Worm (Caenorhabditis elegans): ENCODE data around the gene Y51B9A.14.
A peak's percentile ranks its signal among the peaks of the same experiment; 100 is the strongest.

Y51B9A.14 gene

DNA sequence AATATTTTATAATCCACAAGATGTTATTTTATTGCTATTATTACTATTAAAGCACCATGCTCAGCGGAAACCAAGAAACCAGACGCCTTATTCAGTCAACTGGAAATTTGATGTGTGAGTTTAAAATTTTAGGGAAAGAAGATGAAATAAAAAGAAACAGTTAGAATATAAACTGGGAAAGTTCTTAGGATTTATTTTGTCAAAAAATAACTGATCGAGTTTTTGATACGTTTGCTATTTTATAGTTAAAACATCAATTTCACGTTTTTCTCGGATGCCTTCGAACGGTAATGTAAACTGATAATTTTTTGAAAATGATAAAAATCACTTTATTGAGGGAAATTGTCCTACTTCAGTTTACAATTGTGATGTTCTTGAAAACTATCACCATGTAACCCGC, 25.9 kb downstream of the Y51B9A.14 start, which contains the start of gene C06C3.3:
TSS of gene C06C3.3 (minus strand) at position 101 of the 400 bp plus-strand sequence.
- TF ChIP-seq nhr-237 (tag; optimal IDR thresholded peaks at IDR 0.05), result no peak
- TF ChIP-seq nhr-6 (tag; optimal IDR thresholded peaks at IDR 0.05), result no peak
- TF ChIP-seq nhr-129 (tag; optimal IDR thresholded peaks at IDR 0.05), result no peak
- no peak for TF ChIP-seq R02D3.7 (tag; optimal IDR thresholded peaks at IDR 0.05)

DNA sequence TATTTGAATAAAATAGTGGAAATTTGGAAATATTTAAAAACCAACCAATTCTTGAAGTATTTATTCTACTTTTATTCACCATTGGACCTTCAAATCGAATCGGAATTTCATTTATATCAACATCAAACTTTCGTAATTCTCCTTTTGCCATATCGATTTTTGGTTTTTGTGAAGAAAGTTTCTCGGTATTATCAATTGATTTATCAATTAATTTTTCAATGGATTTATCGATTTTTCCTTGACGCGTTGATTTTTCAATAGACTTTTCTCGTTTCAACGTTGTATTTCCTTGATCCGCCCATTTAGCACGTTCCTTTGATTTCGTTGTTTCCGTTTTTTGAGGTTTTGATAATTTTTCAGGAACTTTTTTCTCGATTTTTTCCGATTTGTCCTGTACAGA, 28.9 kb downstream of the Y51B9A.14 start:
- TF ChIP-seq fos-1 (tag; optimal IDR thresholded peaks at IDR 0.05), result no peak
- no peak for TF ChIP-seq dmd-4 (tag; optimal IDR thresholded peaks at IDR 0.05)
- TF ChIP-seq skn-1 (tag; optimal IDR thresholded peaks at IDR 0.05), result no peak
- no peak for TF ChIP-seq nhr-10 (tag; optimal IDR thresholded peaks at IDR 0.05)
- no peak for TF ChIP-seq crh-2 (tag; optimal IDR thresholded peaks at IDR 0.05)
- no peak for TF ChIP-seq nhr-12 (tag; optimal IDR thresholded peaks at IDR 0.05)
- TF ChIP-seq mdl-1 (tag; optimal IDR thresholded peaks at IDR 0.05), result no peak
- no peak for TF ChIP-seq F13H6.1 (tag; optimal IDR thresholded peaks at IDR 0.05)
- no peak for TF ChIP-seq nhr-25 (tag; optimal IDR thresholded peaks at IDR 0.05)

ce11 chrII:9362249-9362648, 36.0 kb downstream of the Y51B9A.14 start:
- TF ChIP-seq gmeb-1 (tag; optimal IDR thresholded peaks at IDR 0.05), result no peak
- no peak for TF ChIP-seq peb-1 (tag; optimal IDR thresholded peaks at IDR 0.05)
- no peak for TF ChIP-seq nhr-12 (tag; optimal IDR thresholded peaks at IDR 0.05)
- no peak for TF ChIP-seq mab-5 (tag; optimal IDR thresholded peaks at IDR 0.05)
- no peak for TF ChIP-seq egl-27 (tag; optimal IDR thresholded peaks at IDR 0.05)
- no peak for TF ChIP-seq Y55F3AM.14 (GFP tag; optimal IDR thresholded peaks at IDR 0.05)
- TF ChIP-seq lsy-2 (tag; optimal IDR thresholded peaks at IDR 0.05), result no peak
- TF ChIP-seq nhr-11 (tag; optimal IDR thresholded peaks at IDR 0.05), result no peak
- no peak for TF ChIP-seq R02D3.7 (tag; optimal IDR thresholded peaks at IDR 0.05)
- no peak for TF ChIP-seq F13H6.1 (tag; optimal IDR thresholded peaks at IDR 0.05)
- TF ChIP-seq unc-55 (GFP tag; optimal IDR thresholded peaks at IDR 0.05), result no peak

DNA sequence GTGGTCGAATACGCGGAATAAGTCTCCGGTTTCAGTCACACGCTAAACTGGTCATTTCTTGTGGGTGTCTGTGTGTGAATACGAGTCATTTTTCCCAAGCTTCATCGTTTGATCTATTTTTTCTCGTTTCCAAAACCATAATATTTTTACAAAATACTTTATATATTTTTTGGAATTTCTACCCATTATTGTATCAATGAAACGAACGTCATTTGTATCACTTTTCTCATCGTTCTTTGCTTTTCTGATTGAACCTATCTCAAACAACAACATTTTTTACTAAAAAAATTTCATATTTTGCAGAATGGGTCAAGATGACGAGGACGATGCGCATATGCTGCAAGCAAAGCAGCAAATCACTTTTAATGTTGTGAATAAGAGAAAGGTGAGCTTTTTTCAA, 40.0 kb downstream of the Y51B9A.14 start, which contains the start of gene mel-11:
TSS of gene mel-11 (plus strand) at position 301 of the 400 bp plus-strand sequence.
- no peak for TF ChIP-seq ZK546.5 (tag; optimal IDR thresholded peaks at IDR 0.05)
- TF ChIP-seq nhr-129 (tag; optimal IDR thresholded peaks at IDR 0.05), result no peak
- no peak for TF ChIP-seq peb-1 (tag; optimal IDR thresholded peaks at IDR 0.05)
- no peak for TF ChIP-seq egl-27 (tag; optimal IDR thresholded peaks at IDR 0.05)
- TF ChIP-seq ztf-4 (tag; optimal IDR thresholded peaks at IDR 0.05), result no peak
- TF ChIP-seq nhr-25 (tag; optimal IDR thresholded peaks at IDR 0.05), result no peak
- no peak for TF ChIP-seq R02D3.7 (tag; optimal IDR thresholded peaks at IDR 0.05)
- TF ChIP-seq nhr-11 (tag; optimal IDR thresholded peaks at IDR 0.05), result no peak
- no peak for TF ChIP-seq zag-1 (tag; optimal IDR thresholded peaks at IDR 0.05)
- no peak for TF ChIP-seq dmd-4 (tag; optimal IDR thresholded peaks at IDR 0.05)
- no peak for TF ChIP-seq nhr-23 (tag; optimal IDR thresholded peaks at IDR 0.05)
- no peak for TF ChIP-seq nhr-6 (tag; optimal IDR thresholded peaks at IDR 0.05)
- TF ChIP-seq ceh-82 (tag; optimal IDR thresholded peaks at IDR 0.05), result no peak
- TF ChIP-seq unc-39 (tag; optimal IDR thresholded peaks at IDR 0.05), result no peak
- no peak for TF ChIP-seq nhr-237 (tag; optimal IDR thresholded peaks at IDR 0.05)
- TF ChIP-seq F13H6.1 (tag; optimal IDR thresholded peaks at IDR 0.05), result no peak
- TF ChIP-seq nhr-77 (tag; optimal IDR thresholded peaks at IDR 0.05), result no peak

- TF ChIP-seq nhr-237 (tag; optimal IDR thresholded peaks at IDR 0.05) (no peak), ztf-11 (tag; optimal IDR thresholded peaks at IDR 0.05) (no peak), dmd-4 (tag; optimal IDR thresholded peaks at IDR 0.05) (no peak), ceh-82 (tag; optimal IDR thresholded peaks at IDR 0.05) (no peak), mab-5 (tag; optimal IDR thresholded peaks at IDR 0.05) (no peak), elt-3 (tag; optimal IDR thresholded peaks at IDR 0.05) (no peak), lin-13 (GFP tag; optimal IDR thresholded peaks at IDR 0.05) (no peak), C34F6.9 (tag; optimal IDR thresholded peaks at IDR 0.05) (peak; percentile 52), lin-11 (tag; optimal IDR thresholded peaks at IDR 0.05) (no peak), blmp-1 (tag; optimal IDR thresholded peaks at IDR 0.05; ENCODE audit: insufficient read depth) (peak; percentile 58), F13H6.1 (tag; optimal IDR thresholded peaks at IDR 0.05) (peak; percentile 72), crh-2 (tag; optimal IDR thresholded peaks at IDR 0.05) (peak; percentile 28), elt-1 (tag; optimal IDR thresholded peaks at IDR 0.05) (no peak), nhr-10 (tag; optimal IDR thresholded peaks at IDR 0.05) (no peak), ztf-4 (tag; optimal IDR thresholded peaks at IDR 0.05) (no peak), peb-1 (tag; optimal IDR thresholded peaks at IDR 0.05) (no peak), R02D3.7 (tag; optimal IDR thresholded peaks at IDR 0.05) (no peak), nhr-12 (tag; optimal IDR thresholded peaks at IDR 0.05) (no peak), lin-39 (tag; optimal IDR thresholded peaks at IDR 0.05) (no peak), nhr-21 (tag; optimal IDR thresholded peaks at IDR 0.05) (peak; percentile 37), snpc-4 (tag; optimal IDR thresholded peaks at IDR 0.05) (no peak), nhr-129 (tag; optimal IDR thresholded peaks at IDR 0.05) (peak; percentile 75), alr-1 (tag; optimal IDR thresholded peaks at IDR 0.05) (no peak), unc-62 (GFP tag; optimal IDR thresholded peaks at IDR 0.05) (no peak), sma-3 (GFP tag; optimal IDR thresholded peaks at IDR 0.05) (peak; percentile 38), ztf-1 (GFP tag; conservative IDR thresholded peaks at IDR 0.05) (no peak), sma-9 (GFP tag; optimal IDR thresholded peaks at IDR 0.05) (peak; percentile 84), sma-9 (tag; optimal IDR thresholded peaks at IDR 0.05) (no peak), unc-55 (GFP tag; optimal IDR thresholded peaks at IDR 0.05) (peak; percentile 51), egl-27 (tag; optimal IDR thresholded peaks at IDR 0.05) (peak; percentile 75), nhr-23 (tag; optimal IDR thresholded peaks at IDR 0.05) (no peak), nhr-6 (tag; optimal IDR thresholded peaks at IDR 0.05) (no peak)
These were observed 41.5 kb downstream of the Y51B9A.14 start for ce11 chrII:9356723-9357122.

Measured in whole organism, L2 larva.